Fruit fly (Drosophila melanogaster) whole organism, embryonic: ENCODE results near the gene foxo.

ENCODE experiments used
- Ada2b ChIP-seq: fragments of 200-800 bp; sonication (Bioruptor generic); IDR thresholded peaks from 2 replicates; pipeline ENCODE4 v1.3.6; 2022; ENCODE audit warnings: missing biosample characterization, missing genetic modification characterization
- B-H2 ChIP-seq: fragments of 200-800 bp; sonication (Bioruptor generic); optimal IDR thresholded peaks from 2 replicates; lab custom pipeline; 2018; ENCODE audit warnings: missing biosample characterization, mild to moderate bottlenecking, missing genetic modification characterization
- BEAF-32 ChIP-seq: fragments of 200-800 bp; sonication (Bioruptor generic); optimal IDR thresholded peaks from 3 replicates; lab custom pipeline; 2017; ENCODE audit warnings: missing biosample characterization, missing genetic modification characterization, mild to moderate bottlenecking, moderate library complexity, missing genetic modification reagents
- Bdp1 ChIP-seq: fragments of 200-800 bp; sonication (Bioruptor generic); optimal IDR thresholded peaks from 3 replicates; lab custom pipeline; 2016; ENCODE audit warnings: missing biosample characterization, missing genetic modification characterization
- CG10959 ChIP-seq: fragments of 200-800 bp; sonication (Bioruptor generic); IDR thresholded peaks from 2 replicates; pipeline ENCODE4 v1.3.6; 2022; ENCODE audit warnings: missing biosample characterization, missing genetic modification characterization
- CG11695 ChIP-seq: fragments of 200-800 bp; sonication (Bioruptor generic); IDR thresholded peaks from 3 replicates; pipeline ENCODE4 v1.3.6; 2022; ENCODE audit warnings: missing biosample characterization, missing genetic modification characterization
- CG11723 ChIP-seq: fragments of 200-800 bp; sonication (Bioruptor generic); optimal IDR thresholded peaks from 2 replicates; lab custom pipeline; 2017; ENCODE audit warnings: missing biosample characterization, mild to moderate bottlenecking, missing genetic modification characterization
- CG12236 ChIP-seq: fragments of 200-800 bp; sonication (Bioruptor generic); optimal IDR thresholded peaks from 2 replicates; lab custom pipeline; 2016; ENCODE audit warnings: missing biosample characterization, missing genetic modification characterization
- CG14710 ChIP-seq: fragments of 200-800 bp; sonication (Bioruptor generic); optimal IDR thresholded peaks from 3 replicates; lab custom pipeline; 2019; ENCODE audit warnings: missing biosample characterization, mild to moderate bottlenecking, missing genetic modification characterization, moderate library complexity
- CG15514 ChIP-seq: fragments of 200-800 bp; sonication (Bioruptor generic); optimal IDR thresholded peaks from 3 replicates; lab custom pipeline; 2017; ENCODE audit warnings: missing biosample characterization, missing genetic modification characterization, mild to moderate bottlenecking, moderate library complexity, missing genetic modification reagents
- CG17328 ChIP-seq: fragments of 200-800 bp; sonication (Bioruptor generic); IDR thresholded peaks from 2 replicates; pipeline ENCODE4 v1.3.6; 2022; ENCODE audit warnings: missing biosample characterization, missing genetic modification characterization
- CG17912 ChIP-seq: fragments of 200-800 bp; sonication (Bioruptor generic); optimal IDR thresholded peaks from 2 replicates; lab custom pipeline; 2018; ENCODE audit warnings: missing biosample characterization, mild to moderate bottlenecking, missing genetic modification characterization
- CG2120 ChIP-seq: fragments of 200-800 bp; sonication (Bioruptor generic); optimal IDR thresholded peaks from 3 replicates; lab custom pipeline; 2016; ENCODE audit warnings: missing biosample characterization, missing genetic modification characterization
- CG2202 ChIP-seq: fragments of 200-800 bp; sonication (Bioruptor generic); optimal IDR thresholded peaks from 2 replicates; lab custom pipeline; 2018; ENCODE audit warnings: missing biosample characterization, mild to moderate bottlenecking, missing genetic modification characterization
- CG3065 ChIP-seq: fragments of 200-800 bp; sonication (Bioruptor generic); optimal IDR thresholded peaks from 2 replicates; lab custom pipeline; 2016; ENCODE audit warnings: missing biosample characterization, missing genetic modification characterization
- CG31224 ChIP-seq: fragments of 200-800 bp; sonication (Bioruptor generic); IDR thresholded peaks from 2 replicates; pipeline ENCODE4 v1.3.6; 2022; ENCODE audit warnings: missing biosample characterization, missing genetic modification characterization
- CG31388 ChIP-seq: fragments of 200-800 bp; sonication (Bioruptor generic); optimal IDR thresholded peaks from 2 replicates; lab custom pipeline; 2016; ENCODE audit warnings: missing biosample characterization, missing genetic modification characterization
- CG33213 ChIP-seq: fragments of 200-800 bp; sonication (Bioruptor generic); optimal IDR thresholded peaks from 3 replicates; lab custom pipeline; 2016; ENCODE audit warnings: missing biosample characterization, missing genetic modification characterization
- CG4328 ChIP-seq: fragments of 200-800 bp; sonication (Bioruptor generic); optimal IDR thresholded peaks from 3 replicates; lab custom pipeline; 2017; ENCODE audit warnings: missing biosample characterization, missing genetic modification reagents, missing genetic modification characterization
- CG9727 ChIP-seq: fragments of 200-800 bp; sonication (Bioruptor generic); optimal IDR thresholded peaks from 3 replicates; lab custom pipeline; 2017; ENCODE audit warnings: missing biosample characterization, mild to moderate bottlenecking, missing genetic modification characterization
- CG9817 ChIP-seq: fragments of 200-800 bp; sonication (Bioruptor generic); optimal IDR thresholded peaks from 2 replicates; lab custom pipeline; 2018; ENCODE audit warnings: missing biosample characterization, mild to moderate bottlenecking, missing genetic modification characterization, moderate library complexity
- CTCF ChIP-seq: fragments of 200-800 bp; sonication (Bioruptor generic); optimal IDR thresholded peaks from 2 replicates; lab custom pipeline; 2017; ENCODE audit warnings: missing biosample characterization, mild to moderate bottlenecking, missing genetic modification characterization, moderate library complexity
- CkIIα-i1 ChIP-seq: fragments of 200-800 bp; sonication (Bioruptor generic); IDR thresholded peaks from 2 replicates; pipeline ENCODE4 v1.3.6; 2022; ENCODE audit warnings: missing biosample characterization, missing genetic modification characterization
- CrebB ChIP-seq: fragments of 200-800 bp; sonication (Bioruptor generic); optimal IDR thresholded peaks from 3 replicates; lab custom pipeline; 2018; ENCODE audit warnings: missing biosample characterization, mild to moderate bottlenecking, missing genetic modification characterization
- Doc2 ChIP-seq: fragments of 200-800 bp; sonication (Bioruptor generic); IDR thresholded peaks from 2 replicates; pipeline ENCODE4 v1.3.6; 2022; ENCODE audit warnings: missing biosample characterization, missing genetic modification characterization
- Drgx ChIP-seq: fragments of 200-800 bp; sonication (Bioruptor generic); IDR thresholded peaks from 2 replicates; pipeline ENCODE4 v1.3.6; 2022; ENCODE audit warnings: missing biosample characterization, missing genetic modification characterization
- Ets65A ChIP-seq: fragments of 200-800 bp; sonication (Bioruptor generic); peaks from one replicate; lab custom pipeline; 2016; ENCODE audit warnings: missing biosample characterization, missing genetic modification characterization
- Fer1 ChIP-seq: fragments of 200-800 bp; sonication (Bioruptor generic); optimal IDR thresholded peaks from 2 replicates; lab custom pipeline; 2017; ENCODE audit warnings: missing biosample characterization, mild to moderate bottlenecking, missing genetic modification characterization
- Hr39 ChIP-seq: fragments of >200 bp; optimal IDR thresholded peaks from 2 replicates; lab custom pipeline; 2017
- Hsf ChIP-seq: fragments of 200-800 bp; sonication (Bioruptor generic); optimal IDR thresholded peaks from 3 replicates; lab custom pipeline; 2016; ENCODE audit warnings: missing biosample characterization, missing genetic modification characterization
- Lim3 ChIP-seq: fragments of 200-800 bp; sonication (Bioruptor generic); IDR thresholded peaks from 2 replicates; pipeline ENCODE4 v1.3.6; 2022; ENCODE audit warnings: missing biosample characterization, missing genetic modification characterization
- MTF-1 ChIP-seq: fragments of 200-800 bp; sonication (Bioruptor generic); optimal IDR thresholded peaks from 2 replicates; lab custom pipeline; 2018; ENCODE audit warnings: missing biosample characterization, mild to moderate bottlenecking, missing genetic modification characterization, borderline replicate concordance
- Mes4 ChIP-seq: fragments of 200-800 bp; sonication (Bioruptor generic); optimal IDR thresholded peaks from 2 replicates; lab custom pipeline; 2016; ENCODE audit warnings: missing biosample characterization, missing genetic modification characterization
- Neu2 ChIP-seq: fragments of 200-800 bp; sonication (Bioruptor generic); optimal IDR thresholded peaks from 3 replicates; lab custom pipeline; 2016; ENCODE audit warnings: missing biosample characterization, missing genetic modification characterization, borderline replicate concordance
- Nf-YC ChIP-seq: fragments of 200-800 bp; optimal IDR thresholded peaks from 3 replicates; lab custom pipeline; 2019; ENCODE audit warnings: missing biosample characterization, mild to moderate bottlenecking, missing genetic modification characterization, moderate library complexity
- Rx ChIP-seq: fragments of 200-800 bp; sonication (Bioruptor generic); IDR thresholded peaks from 2 replicates; pipeline ENCODE4 v1.3.6; 2022; ENCODE audit warnings: missing biosample characterization, missing genetic modification characterization
- Sox100B ChIP-seq: fragments of 200-800 bp; sonication (Bioruptor generic); optimal IDR thresholded peaks from 3 replicates; lab custom pipeline; 2018; ENCODE audit warnings: missing biosample characterization, mild to moderate bottlenecking, missing genetic modification characterization
- Sry-δ ChIP-seq: fragments of 200-800 bp; sonication (Bioruptor generic); optimal IDR thresholded peaks from 2 replicates; lab custom pipeline; 2016; ENCODE audit warnings: missing biosample characterization, missing genetic modification characterization
- TFAM ChIP-seq: fragments of 200-800 bp; sonication (Bioruptor generic); optimal IDR thresholded peaks from 2 replicates; lab custom pipeline; 2017; ENCODE audit warnings: missing biosample characterization, missing genetic modification characterization, inconsistent platforms
- ab ChIP-seq: fragments of 200-800 bp; sonication (Bioruptor generic); optimal IDR thresholded peaks from 2 replicates; lab custom pipeline; 2016; ENCODE audit warnings: missing biosample characterization, missing genetic modification characterization
- ac ChIP-seq: fragments of 200-800 bp; sonication (Bioruptor generic); optimal IDR thresholded peaks from 3 replicates; lab custom pipeline; 2017; ENCODE audit warnings: missing biosample characterization, mild to moderate bottlenecking, missing genetic modification characterization
- bab2 ChIP-seq: fragments of 200-800 bp; sonication (Bioruptor generic); optimal IDR thresholded peaks from 2 replicates; lab custom pipeline; 2016; ENCODE audit warnings: missing biosample characterization, missing genetic modification characterization
- corto ChIP-seq: fragments of 200-800 bp; sonication (Bioruptor generic); optimal IDR thresholded peaks from 2 replicates; lab custom pipeline; 2016; ENCODE audit warnings: missing biosample characterization, mild to moderate bottlenecking, missing genetic modification characterization, moderate library complexity
- exex ChIP-seq: fragments of 200-800 bp; sonication (Bioruptor generic); optimal IDR thresholded peaks from 4 replicates; lab custom pipeline; 2018; ENCODE audit warnings: missing biosample characterization, mild to moderate bottlenecking, missing genetic modification characterization, moderate library complexity
- fd102C ChIP-seq: fragments of 200-800 bp; sonication (Bioruptor generic); optimal IDR thresholded peaks from 2 replicates; lab custom pipeline; 2018; ENCODE audit warnings: missing biosample characterization, mild to moderate bottlenecking, missing genetic modification characterization, moderate library complexity
- hbn ChIP-seq: fragments of 200-800 bp; sonication (Bioruptor generic); IDR thresholded peaks from 2 replicates; pipeline ENCODE4 v1.3.6; 2022; ENCODE audit warnings: missing biosample characterization, missing genetic modification characterization; ENCODE audit not compliant: partially characterized antibody
- jing ChIP-seq: fragments of 200-800 bp; sonication (Bioruptor generic); optimal IDR thresholded peaks from 2 replicates; lab custom pipeline; 2018; ENCODE audit warnings: missing biosample characterization, mild to moderate bottlenecking, missing genetic modification characterization
- lab ChIP-seq: fragments of 200-800 bp; sonication (Bioruptor generic); optimal IDR thresholded peaks from 3 replicates; lab custom pipeline; 2017; ENCODE audit warnings: missing biosample characterization, missing genetic modification characterization, mild to moderate bottlenecking, moderate library complexity, missing genetic modification reagents
- lbe ChIP-seq: fragments of 200-800 bp; sonication (Bioruptor generic); optimal IDR thresholded peaks from 2 replicates; lab custom pipeline; 2016; ENCODE audit warnings: missing biosample characterization, mild to moderate bottlenecking, missing genetic modification characterization
- salm ChIP-seq: fragments of 200-800 bp; sonication (Bioruptor generic); optimal IDR thresholded peaks from 2 replicates; lab custom pipeline; 2018; ENCODE audit warnings: missing biosample characterization, mild to moderate bottlenecking, missing genetic modification characterization
- sens ChIP-seq: fragments of 200-800 bp; sonication (Bioruptor generic); peaks from one replicate; lab custom pipeline; 2016; ENCODE audit warnings: missing biosample characterization, missing genetic modification characterization
- toy ChIP-seq: fragments of 200-800 bp; sonication (Bioruptor generic); IDR thresholded peaks from 2 replicates; pipeline ENCODE4 v1.3.6; 2022; ENCODE audit warnings: missing biosample characterization, missing genetic modification characterization
- tup ChIP-seq: fragments of 200-800 bp; sonication (Bioruptor generic); optimal IDR thresholded peaks from 2 replicates; lab custom pipeline; 2016; ENCODE audit warnings: missing biosample characterization, mild to moderate bottlenecking, missing genetic modification characterization, moderate library complexity

Gene foxo

DNA sequence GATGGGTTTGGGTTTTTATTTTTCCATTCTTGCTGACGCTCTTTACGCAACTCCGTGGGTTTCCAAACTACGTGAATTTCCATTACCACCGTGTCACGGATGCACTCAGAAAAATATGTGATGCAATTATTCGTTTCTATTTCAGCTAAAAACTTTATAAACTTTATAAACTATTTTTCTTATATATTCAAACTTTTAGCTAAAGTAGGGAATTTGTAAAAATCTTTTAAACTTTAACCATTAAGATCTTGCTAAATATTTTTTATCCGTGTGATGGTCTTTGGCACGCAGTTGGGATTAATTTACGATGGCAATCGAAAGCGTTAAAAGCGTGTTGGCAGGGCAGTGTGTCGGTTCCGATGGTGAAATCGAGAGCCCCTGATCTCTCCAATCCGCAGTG lies 38.7 kb downstream of the foxo start (continued):
- TF ChIP-seq CG10959, result no peak
- TF ChIP-seq Sox100B (GFP tag; lab: Kevin White, UChicago), result peak; percentile 53
- no peak for TF ChIP-seq CG31388 (GFP tag; lab: Kevin White, UChicago)
- no peak for TF ChIP-seq Lim3 (GFP tag; lab: Robert Waterston, UW)
- TF ChIP-seq exex (tag; lab: Kevin White, UChicago), result no peak
- peak; percentile 9 for TF ChIP-seq BEAF-32
- no peak for TF ChIP-seq CG9817 (tag; lab: Kevin White, UChicago)
- TF ChIP-seq Ets65A (GFP tag; lab: Kevin White, UChicago), result no peak
- TF ChIP-seq hbn (GFP tag; lab: Robert Waterston, UW), result no peak
- no peak for TF ChIP-seq MTF-1
- no peak for TF ChIP-seq bab2 (GFP tag; lab: Kevin White, UChicago)
- no peak for TF ChIP-seq CG33213 (GFP tag; lab: Kevin White, UChicago)
- peak; percentile 0 for TF ChIP-seq CG15514
- no peak for TF ChIP-seq fd102C (GFP tag; lab: Kevin White, UChicago)
- TF ChIP-seq lab, result peak; percentile 39
- TF ChIP-seq Fer1 (GFP tag; lab: Kevin White, UChicago), result peak; percentile 61
- no peak for TF ChIP-seq Hr39 (lab: Kevin White, UChicago)
- TF ChIP-seq ac (GFP tag; lab: Kevin White, UChicago), result no peak
- TF ChIP-seq ab (GFP tag; lab: Kevin White, UChicago), result no peak
- peak; percentile 29 for TF ChIP-seq CG2120 (GFP tag; lab: Kevin White, UChicago)
- peak; percentile 85 for TF ChIP-seq sens (GFP tag; lab: Kevin White, UChicago)
- TF ChIP-seq CG4328, result no peak
- TF ChIP-seq CG31224, result no peak
- TF ChIP-seq jing, result no peak
- TF ChIP-seq CG11723 (GFP tag; lab: Kevin White, UChicago), result no peak
- TF ChIP-seq CTCF (GFP tag; lab: Kevin White, UChicago), result peak; percentile 17
- no peak for TF ChIP-seq lbe
- TF ChIP-seq B-H2 (GFP tag; lab: Kevin White, UChicago), result no peak
- no peak for TF ChIP-seq Neu2
- no peak for TF ChIP-seq CG2202 (tag; lab: Kevin White, UChicago)
- TF ChIP-seq CG17328 (GFP tag; lab: Robert Waterston, UW), result peak; percentile 34; the same call in 1 of the 2 replicates
- TF ChIP-seq Sry-δ (GFP tag; lab: Kevin White, UChicago), result no peak
- no peak for TF ChIP-seq tup (GFP tag; lab: Kevin White, UChicago)
- no peak for TF ChIP-seq CG17912
- TF ChIP-seq Bdp1 (GFP tag; lab: Kevin White, UChicago), result no peak
- TF ChIP-seq toy (GFP tag; lab: Robert Waterston, UW), result no peak
- TF ChIP-seq corto (GFP tag; lab: Kevin White, UChicago), result no peak
- TF ChIP-seq Hsf (GFP tag; lab: Kevin White, UChicago), result peak; percentile 25
- no peak for TF ChIP-seq CkIIα-i1 (GFP tag; lab: Robert Waterston, UW)
- TF ChIP-seq Rx (GFP tag; lab: Robert Waterston, UW), result no peak
- peak; percentile 72 for TF ChIP-seq Ada2b
- TF ChIP-seq salm (tag; lab: Kevin White, UChicago), result peak; percentile 19
- no peak for TF ChIP-seq CrebB (tag; lab: Kevin White, UChicago)
- TF ChIP-seq CG14710 (tag; lab: Kevin White, UChicago), result peak; percentile 28
- TF ChIP-seq CG3065, result no peak
- peak; percentile 18 for TF ChIP-seq Nf-YC
- TF ChIP-seq CG12236 (GFP tag; lab: Kevin White, UChicago), result no peak
- no peak for TF ChIP-seq CG11695 (GFP tag; lab: Robert Waterston, UW)
- TF ChIP-seq Mes4 (GFP tag; lab: Kevin White, UChicago), result no peak
- no peak for TF ChIP-seq TFAM (GFP tag; lab: Kevin White, UChicago)
- peak; percentile 16 for TF ChIP-seq CG9727
- TF ChIP-seq Drgx (GFP tag; lab: Robert Waterston, UW), result no peak
- TF ChIP-seq Doc2, result no peak
